Worm (Caenorhabditis elegans) whole organism, L2 larva: ENCODE measurements around the gene smcr-8.

ENCODE experiments used
- C34F6.9 ChIP-seq: fragments of 150-350 bp; optimal IDR thresholded peaks from 2 replicates; lab custom pipeline; 2014; ENCODE audit warnings: missing biosample characterization, missing genetic modification characterization
- R02D3.7 ChIP-seq: fragments of 150-350 bp; optimal IDR thresholded peaks from 2 replicates; lab custom pipeline; 2014; ENCODE audit warnings: missing biosample characterization, missing genetic modification characterization
- Y55F3AM.14 ChIP-seq: fragments of 200-800 bp; sonication (Bioruptor generic); optimal IDR thresholded peaks from 2 replicates; lab custom pipeline; 2018; ENCODE audit warnings: mild to moderate bottlenecking, missing genetic modification characterization, missing compliant biosample characterization
- ZK546.5 ChIP-seq: sonication (generic microtip); optimal IDR thresholded peaks from 2 replicates; lab custom pipeline; 2017; ENCODE audit warnings: missing biosample characterization, missing genetic modification characterization
- alr-1 ChIP-seq: fragments of 150-350 bp; optimal IDR thresholded peaks from 2 replicates; lab custom pipeline; 2014; ENCODE audit warnings: missing biosample characterization, missing genetic modification characterization
- aly-2 ChIP-seq: fragments of 150-350 bp; optimal IDR thresholded peaks from 2 replicates; lab custom pipeline; 2014; ENCODE audit warnings: missing biosample characterization, missing genetic modification characterization
- ama-1 ChIP-seq: fragments of 150-350 bp; optimal IDR thresholded peaks from 2 replicates; lab custom pipeline; 2018; ENCODE audit warnings: inconsistent platforms
- blmp-1 ChIP-seq: sonication (generic microtip); optimal IDR thresholded peaks from 2 replicates; lab custom pipeline; 2017; ENCODE audit warnings: missing genetic modification characterization, mild to moderate bottlenecking, missing compliant biosample characterization, antibody characterized with exemption, moderate library complexity; ENCODE audit not compliant: insufficient read depth
- ceh-16 ChIP-seq: fragments of 150-350 bp; optimal IDR thresholded peaks from 2 replicates; lab custom pipeline; 2014; ENCODE audit warnings: missing biosample characterization, missing genetic modification characterization
- ceh-82 ChIP-seq: fragments of 150-350 bp; optimal IDR thresholded peaks from 2 replicates; lab custom pipeline; 2014; ENCODE audit warnings: missing biosample characterization, missing genetic modification characterization
- crh-2 ChIP-seq: sonication (generic microtip); optimal IDR thresholded peaks from 2 replicates; lab custom pipeline; 2017; ENCODE audit warnings: missing biosample characterization, missing genetic modification characterization
- egl-27 ChIP-seq: sonication (generic microtip); optimal IDR thresholded peaks from 3 replicates; lab custom pipeline; 2017; ENCODE audit warnings: missing biosample characterization, missing genetic modification reagents, missing genetic modification characterization
- elt-1 ChIP-seq: fragments of 150-350 bp; optimal IDR thresholded peaks from 2 replicates; lab custom pipeline; 2014; ENCODE audit warnings: missing biosample characterization, missing genetic modification characterization
- fos-1 ChIP-seq: fragments of 150-350 bp; optimal IDR thresholded peaks from 2 replicates; lab custom pipeline; 2014; ENCODE audit warnings: missing biosample characterization, missing genetic modification characterization
- gmeb-1 ChIP-seq: fragments of 150-350 bp; optimal IDR thresholded peaks from 2 replicates; lab custom pipeline; 2014; ENCODE audit warnings: missing biosample characterization, missing genetic modification characterization
- lin-11 ChIP-seq: fragments of 150-350 bp; sonication (generic microtip); optimal IDR thresholded peaks from 2 replicates; lab custom pipeline; 2014; ENCODE audit warnings: missing biosample characterization, missing genetic modification characterization, inconsistent platforms, mixed read lengths
- mbf-1 ChIP-seq: sonication (generic microtip); optimal IDR thresholded peaks from 2 replicates; lab custom pipeline; 2017; ENCODE audit warnings: missing biosample characterization, missing genetic modification characterization
- nhr-12 ChIP-seq: fragments of 150-350 bp; optimal IDR thresholded peaks from 2 replicates; lab custom pipeline; 2014; ENCODE audit warnings: missing biosample characterization, missing genetic modification characterization
- nhr-129 ChIP-seq: fragments of 150-350 bp; optimal IDR thresholded peaks from 2 replicates; lab custom pipeline; 2014; ENCODE audit warnings: missing biosample characterization, missing genetic modification characterization
- nhr-21 ChIP-seq: fragments of 150-350 bp; optimal IDR thresholded peaks from 2 replicates; lab custom pipeline; 2014; ENCODE audit warnings: missing biosample characterization, missing genetic modification characterization
- nhr-25 ChIP-seq: fragments of 150-350 bp; sonication (generic microtip); optimal IDR thresholded peaks from 3 replicates; lab custom pipeline; 2014; ENCODE audit warnings: missing biosample characterization, missing genetic modification characterization
- nhr-6 ChIP-seq: fragments of 150-350 bp; optimal IDR thresholded peaks from 2 replicates; lab custom pipeline; 2014; ENCODE audit warnings: missing biosample characterization, missing genetic modification characterization
- nhr-77 ChIP-seq: fragments of 150-350 bp; optimal IDR thresholded peaks from 2 replicates; lab custom pipeline; 2014; ENCODE audit warnings: missing biosample characterization, missing genetic modification characterization
- peb-1 ChIP-seq: fragments of 150-350 bp; optimal IDR thresholded peaks from 2 replicates; lab custom pipeline; 2014; ENCODE audit warnings: missing biosample characterization, missing genetic modification characterization
- skn-1 ChIP-seq: sonication (generic microtip); optimal IDR thresholded peaks from 2 replicates; lab custom pipeline; 2017; ENCODE audit warnings: missing biosample characterization, missing genetic modification characterization
- sma-3 ChIP-seq: sonication (generic microtip); optimal IDR thresholded peaks from 2 replicates; lab custom pipeline; 2016; ENCODE audit warnings: missing genetic modification reagents, missing genetic modification characterization, missing compliant biosample characterization
- sma-9 ChIP-seq, 2 experiments: fragments of 150-350 bp in 1 of 2; sonication (generic microtip) in 1 of 2; optimal IDR thresholded peaks; 2 replicates each; lab custom pipeline; 2014 to 2016; ENCODE audit warnings: missing genetic modification characterization in 2 of 2, mild to moderate bottlenecking in 1 of 2, missing biosample characterization in 1 of 2, missing compliant biosample characterization in 1 of 2, missing genetic modification reagents in 1 of 2, moderate library complexity in 1 of 2
- unc-39 ChIP-seq: fragments of 150-350 bp; optimal IDR thresholded peaks from 2 replicates; lab custom pipeline; 2014; ENCODE audit warnings: missing biosample characterization, missing genetic modification characterization
- unc-55 ChIP-seq: fragments of 150-350 bp; sonication (generic microtip); optimal IDR thresholded peaks from 3 replicates; lab custom pipeline; 2014; ENCODE audit warnings: missing biosample characterization, missing genetic modification reagents, missing genetic modification characterization
- unc-62 ChIP-seq: fragments of 150-350 bp; optimal IDR thresholded peaks from 2 replicates; lab custom pipeline; 2014; ENCODE audit warnings: missing biosample characterization, missing genetic modification reagents, missing genetic modification characterization
- zag-1 ChIP-seq: fragments of 150-350 bp; optimal IDR thresholded peaks from 2 replicates; lab custom pipeline; 2014; ENCODE audit warnings: missing biosample characterization, missing genetic modification characterization
- ztf-1 ChIP-seq: fragments of 200-800 bp; sonication (Bioruptor generic); conservative IDR thresholded peaks from 2 replicates; pipeline ENCODE4 v1.3.6; 2022; ENCODE audit warnings: missing genetic modification characterization, missing compliant biosample characterization
- ztf-11 ChIP-seq: sonication (generic microtip); optimal IDR thresholded peaks from 2 replicates; lab custom pipeline; 2017; ENCODE audit warnings: missing biosample characterization, missing genetic modification characterization

The smcr-8 gene

DNA sequence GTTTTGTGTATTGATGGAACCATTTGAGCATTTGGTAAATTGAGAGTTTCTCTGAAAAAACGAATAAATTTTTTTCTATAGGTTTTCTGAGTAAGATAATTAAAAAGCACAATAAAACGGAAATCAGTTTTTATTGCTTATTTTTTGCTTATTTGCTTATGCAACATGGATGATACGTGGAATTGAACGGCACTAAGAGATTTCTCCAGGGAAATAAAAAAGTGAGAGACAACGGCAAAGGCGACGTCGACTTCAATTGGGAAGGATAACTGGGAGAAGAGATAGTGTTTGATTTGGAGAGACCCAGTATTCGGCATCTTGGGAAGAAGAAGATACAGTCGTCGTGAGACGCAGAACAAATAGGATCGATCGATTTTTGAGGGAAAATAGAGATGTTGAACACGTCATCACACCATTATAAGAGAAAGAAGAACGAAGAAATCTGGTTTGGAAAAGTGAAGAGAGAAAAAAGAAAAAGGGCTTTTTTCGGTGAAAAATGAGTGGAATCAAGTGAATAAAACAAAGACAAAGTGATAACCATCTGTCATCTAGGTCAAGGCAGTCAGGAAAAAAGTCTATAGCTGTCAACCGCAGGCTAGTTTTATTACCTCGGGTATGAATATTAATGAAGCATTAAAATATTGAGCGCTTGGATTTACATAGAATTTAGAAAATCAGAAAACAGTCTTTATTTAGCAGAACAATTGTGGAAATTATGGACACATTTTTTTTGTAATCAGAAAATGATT lies 890 bp upstream of the smcr-8 start, which contains the start of gene tmem-131:
TSS of gene tmem-131 (minus strand) at position 51 of the 749 bp plus-strand sequence.
- peak; percentile 34 for TF ChIP-seq fos-1
- TF ChIP-seq sma-9 (GFP tag; optimal IDR thresholded peaks at IDR 0.05; lab: Kevin White, UChicago), result no peak
- no peak for TF ChIP-seq sma-9 (tag; optimal IDR thresholded peaks at IDR 0.05; lab: Kevin White, UChicago)
- peak; percentile 20 for TF ChIP-seq blmp-1 (tag; lab: Kevin White, UChicago)
- TF ChIP-seq nhr-25 (tag; lab: Kevin White, UChicago), result peak; percentile 66
- TF ChIP-seq ama-1 (lab: Kevin White, UChicago), result no peak
- TF ChIP-seq crh-2 (tag; lab: Kevin White, UChicago), result peak; percentile 45
- peak; percentile 27 for TF ChIP-seq nhr-129 (tag; lab: Kevin White, UChicago)
- peak; percentile 32 for TF ChIP-seq nhr-21 (tag; lab: Kevin White, UChicago)
- peak; percentile 43 for TF ChIP-seq sma-3 (GFP tag; lab: Kevin White, UChicago)

DNA sequence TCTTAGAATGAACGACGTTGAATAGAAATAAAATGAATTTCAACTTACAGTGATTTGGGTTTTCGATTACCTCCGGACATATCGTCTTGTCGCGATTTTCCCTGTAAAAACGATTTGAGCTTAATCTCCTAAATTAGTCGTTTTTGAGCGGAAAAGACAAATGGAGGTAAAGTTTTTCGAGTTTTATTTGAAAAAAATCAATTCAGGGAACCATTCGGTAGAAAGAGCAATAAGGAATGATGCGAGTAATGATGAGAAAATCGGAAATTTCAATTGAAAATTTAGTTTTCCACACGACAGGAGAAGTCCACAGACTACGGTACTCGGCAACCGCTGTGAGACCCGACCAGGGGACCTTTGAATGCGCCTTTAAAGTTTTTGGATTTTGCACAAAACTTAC lies 3.1 kb downstream of the smcr-8 start, which contains the start of gene R144.10:
TSS of gene R144.10 (minus strand) at position 101 of the 400 bp plus-strand sequence.
- TF ChIP-seq mbf-1 (tag; lab: Kevin White, UChicago) (no peak), R02D3.7 (no peak), egl-27 (tag; lab: Kevin White, UChicago) (no peak), nhr-25 (tag; lab: Kevin White, UChicago) (no peak)

- TF ChIP-seq blmp-1 (tag; lab: Kevin White, UChicago) (no peak), ZK546.5 (tag; lab: Kevin White, UChicago) (no peak), gmeb-1 (tag; lab: Kevin White, UChicago) (no peak), nhr-129 (tag; lab: Kevin White, UChicago) (no peak), sma-3 (GFP tag; lab: Kevin White, UChicago) (no peak), nhr-77 (tag; lab: Kevin White, UChicago) (no peak), skn-1 (tag; lab: Kevin White, UChicago) (no peak)
- TF ChIP-seq, all 48 proteins: peak for 0
These were observed 5.4 kb downstream of the smcr-8 start, which contains the start of gene R144.6 for ce11 chrIII:5004621-5005020. Gene R144.6 (minus strand): TSS chrIII:5004721.

DNA sequence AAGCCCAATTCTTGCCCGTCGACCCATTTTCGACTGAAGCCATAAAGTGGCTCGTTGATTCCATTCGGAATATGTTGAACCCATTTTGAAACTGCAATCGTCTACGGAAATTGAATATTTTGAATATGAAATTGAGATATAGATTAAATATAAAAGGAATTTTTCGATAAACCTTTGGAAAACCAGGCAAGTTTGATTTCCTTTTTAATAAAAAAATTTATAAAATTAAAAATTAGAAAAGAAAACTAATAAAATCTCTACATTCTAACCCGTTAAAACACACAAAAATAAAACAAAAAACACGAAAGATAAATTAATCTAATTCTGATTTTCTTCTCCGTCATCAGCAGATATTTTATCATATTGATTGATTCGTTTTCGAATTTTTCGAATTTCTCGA lies 7.7 kb downstream of the smcr-8 start, which contains the start of gene R144.12:
TSS of gene R144.12 (minus strand) at position 101 of the 400 bp plus-strand sequence.
- TF ChIP-seq nhr-129 (tag; lab: Kevin White, UChicago), result no peak
- no peak for TF ChIP-seq egl-27 (tag; lab: Kevin White, UChicago)
- TF ChIP-seq unc-55 (GFP tag; lab: Kevin White, UChicago), result no peak
- TF ChIP-seq ama-1 (lab: Kevin White, UChicago), result no peak
- TF ChIP-seq elt-1, result no peak
- TF ChIP-seq Y55F3AM.14 (GFP tag; lab: Kevin White, UChicago), result no peak
- TF ChIP-seq nhr-25 (tag; lab: Kevin White, UChicago), result no peak
- no peak for TF ChIP-seq nhr-12 (tag; lab: Kevin White, UChicago)
- TF ChIP-seq fos-1, result no peak
- TF ChIP-seq nhr-77 (tag; lab: Kevin White, UChicago), result no peak
- no peak for TF ChIP-seq lin-11 (tag; lab: Kevin White, UChicago)
- TF ChIP-seq unc-39 (tag; lab: Kevin White, UChicago), result no peak
- TF ChIP-seq C34F6.9 (tag; lab: Kevin White, UChicago), result no peak
- TF ChIP-seq blmp-1 (tag; lab: Kevin White, UChicago), result no peak
- no peak for TF ChIP-seq ZK546.5 (tag; lab: Kevin White, UChicago)
- TF ChIP-seq gmeb-1 (tag; lab: Kevin White, UChicago), result no peak
- TF ChIP-seq ceh-16, result no peak
- TF ChIP-seq R02D3.7, result no peak

DNA sequence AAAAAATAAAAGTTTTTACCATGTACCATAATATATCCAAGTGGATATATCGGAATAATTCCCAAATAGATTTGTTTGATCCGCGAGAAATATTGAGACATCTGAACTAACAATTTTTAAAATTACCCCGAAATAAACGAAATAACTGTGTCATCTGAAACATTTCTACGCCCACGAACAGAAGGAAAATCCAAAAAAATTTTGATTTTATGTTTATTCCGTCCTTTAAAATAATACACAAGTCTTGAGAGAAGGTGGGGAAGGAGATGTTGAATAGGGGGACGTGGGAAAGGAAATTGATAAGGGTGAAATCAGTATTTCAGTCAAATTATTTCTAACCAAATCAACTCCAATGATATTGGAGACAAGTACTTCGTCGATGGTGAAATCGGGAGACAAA lies 9.6 kb downstream of the smcr-8 start, which contains the start of gene R144.11:
TSS of gene R144.11 (minus strand) at position 101 of the 400 bp plus-strand sequence.
- TF ChIP-seq aly-2 (tag; lab: Kevin White, UChicago), result peak; percentile 2
- no peak for TF ChIP-seq alr-1 (tag; lab: Kevin White, UChicago)

- TF ChIP-seq crh-2 (tag; lab: Kevin White, UChicago) (no peak), ZK546.5 (tag; lab: Kevin White, UChicago) (no peak), nhr-129 (tag; lab: Kevin White, UChicago) (no peak), ama-1 (lab: Kevin White, UChicago) (no peak), ceh-82 (tag; lab: Kevin White, UChicago) (no peak), blmp-1 (tag; lab: Kevin White, UChicago) (no peak), skn-1 (tag; lab: Kevin White, UChicago) (no peak), unc-62 (no peak), mbf-1 (tag; lab: Kevin White, UChicago) (no peak), ztf-1 (GFP tag; lab: Robert Waterston, UW) (no peak), sma-9 (GFP tag; optimal IDR thresholded peaks at IDR 0.05; lab: Kevin White, UChicago) (no peak), sma-9 (tag; optimal IDR thresholded peaks at IDR 0.05; lab: Kevin White, UChicago) (no peak), nhr-6 (tag; lab: Kevin White, UChicago) (no peak), gmeb-1 (tag; lab: Kevin White, UChicago) (no peak), elt-1 (no peak), fos-1 (no peak), peb-1 (tag; lab: Kevin White, UChicago) (no peak), ztf-11 (no peak), nhr-77 (tag; lab: Kevin White, UChicago) (no peak), zag-1 (tag; lab: Kevin White, UChicago) (no peak)
These were observed 11.5 kb downstream of the smcr-8 start for ce11 chrIII:5010723-5011122.
